Worm (Caenorhabditis elegans): ENCODE data around the gene agxt-1.

- TF ChIP-seq K02D7.2 (tag; optimal IDR thresholded peaks at IDR 0.05) (no peak), pha-4 (tag; optimal IDR thresholded peaks at IDR 0.05) (no peak), ref-2 (tag; optimal IDR thresholded peaks at IDR 0.05) (no peak)
Measured at ce11 chrII:8851996-8852587, 6.7 kb downstream of the agxt-1 start, which contains the start of gene oac-46.
